Worm (Caenorhabditis elegans) whole organism, young adult: ENCODE results near the gene col-145.

Experiments used
- B0019.2 ChIP-seq: fragments of 200-800 bp; sonication (Bioruptor generic); conservative IDR thresholded peaks from 2 replicates; pipeline ENCODE4 v1.3.6; 2022; ENCODE audit warnings: missing genetic modification reagents, missing genetic modification characterization, missing compliant biosample characterization
- B0261.1 ChIP-seq: sonication (generic microtip); optimal IDR thresholded peaks from 2 replicates; lab custom pipeline; 2016; ENCODE audit warnings: mild to moderate bottlenecking, missing genetic modification characterization, moderate library complexity, missing compliant biosample characterization
- B0336.3 ChIP-seq: fragments of 200-800 bp; sonication (Bioruptor generic); IDR thresholded peaks from 2 replicates; pipeline ENCODE4 v1.3.6; 2022; ENCODE audit warnings: missing genetic modification characterization, missing compliant biosample characterization
- C06A6.2 ChIP-seq: fragments of 200-800 bp; sonication (Bioruptor generic); conservative IDR thresholded peaks from 2 replicates; pipeline ENCODE4 v1.3.6; 2022; ENCODE audit warnings: missing genetic modification characterization, missing compliant biosample characterization
- D2030.7 ChIP-seq: fragments of 200-800 bp; sonication (Bioruptor generic); IDR thresholded peaks from 2 replicates; pipeline ENCODE4 v1.3.6; 2022; ENCODE audit warnings: missing genetic modification reagents, missing genetic modification characterization, missing compliant biosample characterization
- F57C9.4 ChIP-seq: sonication (generic microtip); optimal IDR thresholded peaks from 2 replicates; lab custom pipeline; 2017; ENCODE audit warnings: mild to moderate bottlenecking, missing genetic modification characterization, missing compliant biosample characterization
- Y95B8A.8 ChIP-seq: fragments of 200-800 bp; sonication (Bioruptor generic); IDR thresholded peaks from 2 replicates; pipeline ENCODE4 v1.3.6; 2022; ENCODE audit warnings: missing genetic modification reagents, missing genetic modification characterization, missing compliant biosample characterization
- akir-1 ChIP-seq: fragments of 200-800 bp; sonication (Bioruptor generic); optimal IDR thresholded peaks from 2 replicates; lab custom pipeline; 2018; ENCODE audit warnings: mild to moderate bottlenecking, missing genetic modification characterization, moderate library complexity, missing compliant biosample characterization
- ama-1 ChIP-seq, 3 experiments: fragments of 150-350 bp in 1 of 3; sonication (generic microtip) in 2 of 3; optimal IDR thresholded peaks; 2 replicates each; lab custom pipeline; 2014 to 2018; ENCODE audit warnings: missing biosample characterization in 2 of 3, missing genetic modification characterization in 2 of 3, missing genetic modification reagents in 2 of 3
- aptf-2 ChIP-seq: fragments of 200-800 bp; sonication (Bioruptor generic); conservative IDR thresholded peaks from 2 replicates; pipeline ENCODE4 v1.3.6; 2022; ENCODE audit warnings: missing genetic modification reagents, missing genetic modification characterization, missing compliant biosample characterization
- attf-6 ChIP-seq: fragments of 200-800 bp; sonication (Bioruptor generic); IDR thresholded peaks from 2 replicates; pipeline ENCODE4 v1.3.6; 2022; ENCODE audit warnings: missing genetic modification reagents, missing genetic modification characterization, missing compliant biosample characterization
- bed-2 ChIP-seq: fragments of 200-800 bp; sonication (Bioruptor generic); IDR thresholded peaks from 2 replicates; pipeline ENCODE4 v1.3.6; 2022; ENCODE audit warnings: missing genetic modification reagents, missing genetic modification characterization, missing compliant biosample characterization
- ccch-3 ChIP-seq: fragments of 200-800 bp; sonication (Bioruptor generic); optimal IDR thresholded peaks from 2 replicates; lab custom pipeline; 2018; ENCODE audit warnings: mild to moderate bottlenecking, missing genetic modification characterization, missing compliant biosample characterization
- cebp-1 ChIP-seq, 2 experiments: fragments of 200-800 bp in 1 of 2; sonication (Bioruptor generic) in 1 of 2; sonication (generic microtip) in 1 of 2; IDR thresholded peaks in 1 of 2; optimal IDR thresholded peaks in 1 of 2; 2 replicates each; pipeline versions ENCODE4 v1.3.6 to Lab custom; 2017 to 2022; ENCODE audit warnings: missing compliant biosample characterization in 2 of 2, missing genetic modification characterization in 2 of 2, mild to moderate bottlenecking in 1 of 2, missing genetic modification reagents in 1 of 2, moderate library complexity in 1 of 2
- ceh-58 ChIP-seq: fragments of 200-800 bp; sonication (Bioruptor generic); IDR thresholded peaks from 2 replicates; pipeline ENCODE4 v1.3.6; 2022; ENCODE audit warnings: missing genetic modification characterization, missing compliant biosample characterization
- egrh-3 ChIP-seq: fragments of 200-800 bp; sonication (Bioruptor generic); IDR thresholded peaks from 2 replicates; pipeline ENCODE4 v1.3.6; 2022; ENCODE audit warnings: missing genetic modification reagents, missing genetic modification characterization, missing compliant biosample characterization
- fkh-3 ChIP-seq: sonication (generic microtip); optimal IDR thresholded peaks from 2 replicates; lab custom pipeline; 2016; ENCODE audit warnings: mild to moderate bottlenecking, missing genetic modification characterization, missing compliant biosample characterization
- gei-17 ChIP-seq: fragments of 200-800 bp; sonication (Bioruptor generic); optimal IDR thresholded peaks from 2 replicates; lab custom pipeline; 2018; ENCODE audit warnings: mild to moderate bottlenecking, missing genetic modification characterization, missing compliant biosample characterization
- hmg-1.2 ChIP-seq: fragments of 200-800 bp; sonication (Bioruptor generic); IDR thresholded peaks from 2 replicates; pipeline ENCODE4 v1.3.6; 2022; ENCODE audit warnings: missing genetic modification reagents, missing genetic modification characterization, missing compliant biosample characterization
- lag-1 ChIP-seq: fragments of 200-800 bp; sonication (Bioruptor generic); IDR thresholded peaks from 2 replicates; pipeline ENCODE4 v1.3.6; 2022; ENCODE audit warnings: missing genetic modification reagents, missing genetic modification characterization, missing compliant biosample characterization
- let-526 ChIP-seq: fragments of 200-800 bp; sonication (Bioruptor generic); IDR thresholded peaks from 2 replicates; pipeline ENCODE4 v1.3.6; 2022; ENCODE audit warnings: missing genetic modification reagents, missing genetic modification characterization, missing compliant biosample characterization
- let-607 ChIP-seq, 2 experiments: fragments of 200-800 bp in 1 of 2; sonication (Bioruptor generic) in 1 of 2; sonication (generic microtip) in 1 of 2; optimal IDR thresholded peaks; 2 replicates each; lab custom pipeline; 2016 to 2018; ENCODE audit warnings: mild to moderate bottlenecking in 2 of 2, missing compliant biosample characterization in 2 of 2, missing genetic modification characterization in 2 of 2, moderate library complexity in 2 of 2, missing genotype in 1 of 2
- lin-40 ChIP-seq: sonication (generic microtip); optimal IDR thresholded peaks from 2 replicates; lab custom pipeline; 2016; ENCODE audit warnings: missing genetic modification characterization, mild to moderate bottlenecking, missing compliant biosample characterization, missing genotype, missing genetic modification reagents
- lir-1 ChIP-seq: fragments of 200-800 bp; sonication (Bioruptor generic); conservative IDR thresholded peaks from 2 replicates; pipeline ENCODE4 v1.3.6; 2022; ENCODE audit warnings: missing genetic modification reagents, missing genetic modification characterization, missing compliant biosample characterization
- mel-28 ChIP-seq: sonication (generic microtip); optimal IDR thresholded peaks from 2 replicates; lab custom pipeline; 2016; ENCODE audit warnings: borderline replicate concordance, mild to moderate bottlenecking, missing genetic modification characterization, missing compliant biosample characterization
- mes-4 ChIP-seq: sonication (generic microtip); optimal IDR thresholded peaks from 2 replicates; lab custom pipeline; 2016; ENCODE audit warnings: missing genotype, missing genetic modification characterization, missing compliant biosample characterization
- nhr-120 ChIP-seq: fragments of 200-800 bp; sonication (Bioruptor generic); IDR thresholded peaks from 2 replicates; pipeline ENCODE4 v1.3.6; 2022; ENCODE audit warnings: missing genetic modification characterization, missing compliant biosample characterization
- pha-4 ChIP-seq: fragments of 150-350 bp; sonication (generic microtip); optimal IDR thresholded peaks from 2 replicates; lab custom pipeline; 2014; ENCODE audit warnings: missing biosample characterization, missing genetic modification reagents, missing genetic modification characterization
- sea-2 ChIP-seq: fragments of 200-800 bp; sonication (Bioruptor generic); IDR thresholded peaks from 2 replicates; pipeline ENCODE4 v1.3.6; 2022; ENCODE audit warnings: missing genetic modification characterization, missing compliant biosample characterization
- snpc-1.3 ChIP-seq: sonication (generic microtip); optimal IDR thresholded peaks from 2 replicates; lab custom pipeline; 2017; ENCODE audit warnings: missing genetic modification characterization, mild to moderate bottlenecking, missing compliant biosample characterization, antibody characterized with exemption, moderate library complexity, missing genotype, missing genetic modification reagents; ENCODE audit not compliant: insufficient read depth
- snpc-3.4 ChIP-seq: sonication (generic microtip); optimal IDR thresholded peaks from 2 replicates; lab custom pipeline; 2017; ENCODE audit warnings: missing genetic modification characterization, mild to moderate bottlenecking, missing compliant biosample characterization, antibody characterized with exemption, moderate library complexity, missing genotype, missing genetic modification reagents
- tbp1 ChIP-seq: fragments of 200-800 bp; sonication (Bioruptor generic); optimal IDR thresholded peaks from 2 replicates; lab custom pipeline; 2018; ENCODE audit warnings: mild to moderate bottlenecking, missing genetic modification characterization, missing compliant biosample characterization
- unc-130 ChIP-seq: sonication (generic microtip); optimal IDR thresholded peaks from 2 replicates; lab custom pipeline; 2016; ENCODE audit warnings: missing genetic modification reagents, missing genetic modification characterization, missing compliant biosample characterization
- xnd-1 ChIP-seq: sonication (generic microtip); optimal IDR thresholded peaks from 2 replicates; lab custom pipeline; 2016; ENCODE audit warnings: missing genotype, missing genetic modification reagents, missing genetic modification characterization, missing compliant biosample characterization
- zfh-2 ChIP-seq: fragments of 200-800 bp; sonication (Bioruptor generic); conservative IDR thresholded peaks from 2 replicates; pipeline ENCODE4 v1.3.6; 2022; ENCODE audit warnings: missing genetic modification reagents, missing genetic modification characterization, missing compliant biosample characterization
- ztf-22 ChIP-seq: fragments of 200-800 bp; sonication (Bioruptor generic); optimal IDR thresholded peaks from 2 replicates; lab custom pipeline; 2018; ENCODE audit warnings: mild to moderate bottlenecking, missing genetic modification characterization, moderate library complexity, missing compliant biosample characterization
- ztf-26 ChIP-seq: sonication (generic microtip); optimal IDR thresholded peaks from 2 replicates; lab custom pipeline; 2017; ENCODE audit warnings: missing genetic modification characterization, missing compliant biosample characterization
- ztf-28 ChIP-seq: fragments of 200-800 bp; sonication (Bioruptor generic); IDR thresholded peaks from 2 replicates; pipeline ENCODE4 v1.3.6; 2022; ENCODE audit warnings: missing genetic modification reagents, missing genetic modification characterization, missing compliant biosample characterization

The col-145 gene

DNA sequence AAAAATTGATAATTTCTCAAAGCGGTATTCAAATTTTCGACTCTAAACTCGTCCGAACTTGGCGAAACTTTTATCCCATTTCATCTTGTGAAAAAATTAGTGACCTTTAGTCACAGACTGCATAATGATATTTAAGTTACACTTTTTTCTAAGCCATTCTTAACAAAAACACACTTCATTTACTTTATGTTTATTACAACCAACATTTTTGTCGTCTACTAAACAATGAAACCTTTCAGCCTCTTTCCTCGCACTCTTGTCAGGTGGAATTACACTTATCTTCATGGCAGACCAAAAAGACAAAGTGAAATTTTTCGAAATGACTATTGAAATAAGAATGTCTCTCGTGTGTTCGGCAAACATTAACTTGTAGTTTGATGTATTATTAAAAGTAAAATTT lies 1.1 kb upstream of the col-145 start:
- TF ChIP-seq B0019.2 (GFP tag; lab: Robert Waterston, UW) (no peak), F57C9.4 (tag; lab: Kevin White, UChicago) (no peak), gei-17 (GFP tag; lab: Kevin White, UChicago) (no peak)

DNA sequence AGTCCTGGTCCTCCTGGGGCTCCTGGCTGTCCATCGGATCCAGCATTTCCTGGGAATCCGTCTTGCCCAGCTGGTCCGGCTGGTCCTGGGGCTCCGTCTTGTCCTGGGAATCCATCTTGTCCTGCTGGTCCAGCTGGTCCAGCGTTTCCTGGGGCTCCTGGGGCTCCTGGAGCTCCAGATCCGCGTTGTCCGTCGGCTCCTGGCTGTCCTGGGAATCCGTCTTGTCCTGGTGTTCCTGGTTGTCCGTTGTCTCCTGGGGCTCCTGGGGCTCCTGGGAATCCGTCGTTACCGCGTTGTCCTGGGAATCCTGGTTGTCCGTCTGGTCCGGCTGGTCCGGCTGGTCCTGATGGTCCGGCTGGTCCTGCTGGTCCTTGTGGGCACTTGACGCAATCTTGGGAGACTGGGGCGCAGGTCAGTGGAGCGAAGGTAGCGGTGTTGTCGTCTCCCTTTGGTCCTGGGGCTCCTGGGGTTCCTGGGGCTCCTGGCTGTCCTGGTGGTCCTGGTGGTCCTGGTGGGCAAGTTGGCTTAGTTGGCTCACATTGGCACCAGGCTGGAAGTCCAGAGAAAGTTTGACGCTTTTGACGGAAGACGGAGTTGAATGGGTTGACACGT lies 581 bp downstream of the col-145 start:
- TF ChIP-seq egrh-3 (peak; percentile 87), mel-28 (tag; lab: Kevin White, UChicago) (no peak), snpc-3.4 (no peak), nhr-120 (GFP tag; lab: Robert Waterston, UW) (no peak), Y95B8A.8 (GFP tag; lab: Robert Waterston, UW) (no peak), zfh-2 (peak; percentile 85), aptf-2 (no peak), xnd-1 (tag; lab: Kevin White, UChicago) (no peak), ztf-28 (GFP tag; lab: Robert Waterston, UW) (0 out of 2 replicates have a peak, but pooled peaks have one; percentile 29)

DNA sequence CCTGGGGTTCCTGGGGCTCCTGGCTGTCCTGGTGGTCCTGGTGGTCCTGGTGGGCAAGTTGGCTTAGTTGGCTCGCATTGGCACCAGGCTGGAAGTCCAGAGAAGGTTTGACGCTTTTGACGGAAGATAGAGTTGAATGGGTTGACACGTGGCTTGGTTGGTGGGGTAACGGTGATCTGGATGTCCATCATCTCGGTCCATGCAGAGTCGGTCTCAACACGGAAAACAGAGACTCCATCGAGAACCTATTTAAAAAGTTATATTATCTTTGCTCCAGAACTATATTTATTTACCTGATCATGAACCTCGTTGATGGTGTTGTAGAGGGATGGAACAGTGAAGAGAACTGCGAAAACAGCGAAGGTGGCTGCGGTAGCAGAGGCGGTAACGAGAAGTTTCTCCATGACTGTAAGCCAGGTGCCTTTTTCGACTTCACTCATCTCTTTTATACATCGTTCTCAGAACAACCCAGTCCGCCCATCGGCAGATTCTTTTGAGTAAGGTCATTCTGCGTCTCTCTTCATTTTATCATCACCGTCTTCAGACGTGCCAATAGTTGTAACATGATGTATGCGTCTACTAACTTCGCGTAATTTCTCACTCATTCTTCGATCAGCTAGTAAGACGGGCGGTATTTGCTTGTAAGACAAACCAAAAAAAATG lies 2.5 kb downstream of the col-145 start, which contains the start of gene col-144:
Gene col-144, minus strand, starts transcription at position 419 of the 663 bp plus-strand sequence.
- TF ChIP-seq ama-1 (optimal IDR thresholded peaks at IDR 0.05; lab: Kevin White, UChicago) = no peak
- TF ChIP-seq ama-1 (GFP tag; optimal IDR thresholded peaks at IDR 0.05; lab: Kevin White, UChicago) = no peak
- no peak for TF ChIP-seq C06A6.2
- TF ChIP-seq snpc-1.3 (tag; lab: Kevin White, UChicago) = no peak
- TF ChIP-seq cebp-1 (GFP tag; IDR thresholded peaks at IDR 0.05; lab: Robert Waterston, UW) = no peak
- TF ChIP-seq cebp-1 (tag; optimal IDR thresholded peaks at IDR 0.05; lab: Kevin White, UChicago) = no peak
- TF ChIP-seq let-526 (GFP tag; lab: Robert Waterston, UW) = no peak
- TF ChIP-seq lin-40 (tag; lab: Kevin White, UChicago) = no peak
- TF ChIP-seq lir-1 = no peak
- TF ChIP-seq D2030.7 (GFP tag; lab: Robert Waterston, UW) = no peak

DNA sequence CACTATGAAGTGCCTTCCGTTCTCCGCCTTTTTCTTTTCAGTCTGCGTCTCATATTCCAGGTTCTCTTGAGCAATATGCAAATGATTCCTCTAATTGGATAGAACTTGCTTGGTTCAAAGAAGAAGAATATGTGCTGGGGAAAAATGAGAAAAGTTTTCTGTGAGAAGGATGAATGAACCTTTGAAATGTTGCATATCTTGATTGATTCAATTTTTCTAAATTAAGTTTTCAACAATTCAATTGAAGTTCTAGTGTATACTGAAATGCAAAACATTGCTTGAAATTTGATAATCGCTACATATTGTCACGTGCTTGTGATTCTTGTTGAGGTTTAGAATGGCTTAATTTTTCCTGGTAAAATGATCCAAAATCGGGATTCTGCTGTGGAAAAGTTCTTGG lies 5.2 kb downstream of the col-145 start:
- TF ChIP-seq ztf-22 (GFP tag; lab: Kevin White, UChicago) = no peak
- TF ChIP-seq Y95B8A.8 (GFP tag; lab: Robert Waterston, UW) = no peak
- TF ChIP-seq ceh-58 (GFP tag; lab: Robert Waterston, UW) = no peak
- TF ChIP-seq B0261.1 = no peak
- no peak for TF ChIP-seq ztf-26 (tag; lab: Kevin White, UChicago)
- no peak for TF ChIP-seq fkh-3 (tag; lab: Kevin White, UChicago)
- no peak for TF ChIP-seq let-607 (tag; optimal IDR thresholded peaks at IDR 0.05; lab: Kevin White, UChicago)
- no peak for TF ChIP-seq tbp1 (GFP tag; lab: Kevin White, UChicago)
- no peak for TF ChIP-seq hmg-1.2 (GFP tag; lab: Robert Waterston, UW)
- TF ChIP-seq, all 124 proteins: peak for 0

DNA sequence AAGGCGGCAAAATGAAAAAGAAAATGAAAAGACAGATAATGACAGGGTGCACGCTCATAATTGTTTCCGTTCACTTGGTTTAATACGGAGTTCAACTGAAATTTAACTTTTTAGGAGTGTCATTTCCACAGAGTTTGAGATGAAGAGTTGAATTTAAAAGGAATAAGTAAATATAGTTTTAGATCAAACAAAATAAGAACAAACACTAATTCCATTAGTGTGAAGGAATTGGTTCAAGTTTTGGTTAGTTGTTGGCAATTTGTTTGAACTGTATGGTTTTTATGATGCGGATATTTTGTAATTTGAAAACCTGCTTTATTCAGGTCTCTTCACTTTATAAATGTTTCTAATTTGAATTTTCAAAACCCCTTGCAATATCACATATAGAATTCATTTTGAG lies 6.1 kb downstream of the col-145 start, which contains the start of gene B0222.15:
Gene B0222.15, minus strand, starts transcription at position 101 of the 400 bp plus-strand sequence.
- no peak for TF ChIP-seq attf-6 (GFP tag; lab: Robert Waterston, UW)
- TF ChIP-seq pha-4 (tag; lab: Kevin White, UChicago) = no peak
- TF ChIP-seq bed-2 (GFP tag; lab: Robert Waterston, UW) = no peak
- no peak for TF ChIP-seq unc-130 (GFP tag; lab: Kevin White, UChicago)
- TF ChIP-seq ccch-3 (GFP tag; lab: Kevin White, UChicago) = no peak
- no peak for TF ChIP-seq sea-2 (GFP tag; lab: Robert Waterston, UW)
- TF ChIP-seq mes-4 (tag; lab: Kevin White, UChicago) = no peak
- no peak for TF ChIP-seq lag-1
- no peak for TF ChIP-seq B0336.3
- no peak for TF ChIP-seq lin-40 (tag; lab: Kevin White, UChicago)
- TF ChIP-seq akir-1 (GFP tag; lab: Kevin White, UChicago) = no peak
